Worm (Caenorhabditis elegans) whole organism, late embryonic: Measurements from ENCODE around the gene ncr-1.

Experiments used
- C08G9.2 ChIP-seq: sonication (generic microtip); optimal IDR thresholded peaks from 2 replicates; lab custom pipeline; 2016; ENCODE audit warnings: mild to moderate bottlenecking, missing genetic modification characterization, moderate library complexity, missing compliant biosample characterization
- F13H6.1 ChIP-seq: sonication (generic microtip); optimal IDR thresholded peaks from 2 replicates; lab custom pipeline; 2016; ENCODE audit warnings: missing genetic modification characterization, missing compliant biosample characterization
- ahr-1 ChIP-seq: sonication (generic microtip); optimal IDR thresholded peaks from 2 replicates; lab custom pipeline; 2016; ENCODE audit warnings: missing genetic modification characterization, missing compliant biosample characterization
- ama-1 ChIP-seq: fragments of 150-350 bp; optimal IDR thresholded peaks from 2 replicates; lab custom pipeline; 2014
- elt-2 ChIP-seq: sonication (generic microtip); optimal IDR thresholded peaks from 2 replicates; lab custom pipeline; 2016; ENCODE audit warnings: missing genetic modification reagents, missing genetic modification characterization, missing compliant biosample characterization
- ets-4 ChIP-seq: sonication (generic microtip); optimal IDR thresholded peaks from 2 replicates; lab custom pipeline; 2016; ENCODE audit warnings: missing genetic modification characterization, missing compliant biosample characterization
- fkh-10 ChIP-seq: fragments of 150-350 bp; optimal IDR thresholded peaks from 2 replicates; lab custom pipeline; 2014; ENCODE audit warnings: missing biosample characterization, missing genetic modification reagents, missing genetic modification characterization
- nfya-1 ChIP-seq: sonication (generic microtip); optimal IDR thresholded peaks from 2 replicates; lab custom pipeline; 2017; ENCODE audit warnings: missing genetic modification characterization, mild to moderate bottlenecking, missing compliant biosample characterization, antibody characterized with exemption, moderate library complexity
- pag-3 ChIP-seq: sonication (generic microtip); optimal IDR thresholded peaks from 2 replicates; lab custom pipeline; 2016; ENCODE audit warnings: missing compliant biosample characterization, missing genetic modification characterization, borderline replicate concordance
- pha-4 ChIP-seq: fragments of 150-350 bp; optimal IDR thresholded peaks from 2 replicates; lab custom pipeline; 2018; ENCODE audit warnings: missing biosample characterization, missing genetic modification reagents, missing genetic modification characterization
- pqm-1 ChIP-seq: sonication (generic microtip); optimal IDR thresholded peaks from 2 replicates; lab custom pipeline; 2016; ENCODE audit warnings: missing genetic modification characterization, missing compliant biosample characterization
- ref-2 ChIP-seq: sonication (generic microtip); optimal IDR thresholded peaks from 2 replicates; lab custom pipeline; 2016; ENCODE audit warnings: missing genetic modification characterization, missing compliant biosample characterization
- tbx-2 ChIP-seq: sonication (generic microtip); optimal IDR thresholded peaks from 2 replicates; lab custom pipeline; 2016; ENCODE audit warnings: missing genetic modification characterization, missing compliant biosample characterization
- zip-5 ChIP-seq: sonication (generic microtip); optimal IDR thresholded peaks from 2 replicates; lab custom pipeline; 2016; ENCODE audit warnings: missing genetic modification characterization, missing compliant biosample characterization

DNA sequence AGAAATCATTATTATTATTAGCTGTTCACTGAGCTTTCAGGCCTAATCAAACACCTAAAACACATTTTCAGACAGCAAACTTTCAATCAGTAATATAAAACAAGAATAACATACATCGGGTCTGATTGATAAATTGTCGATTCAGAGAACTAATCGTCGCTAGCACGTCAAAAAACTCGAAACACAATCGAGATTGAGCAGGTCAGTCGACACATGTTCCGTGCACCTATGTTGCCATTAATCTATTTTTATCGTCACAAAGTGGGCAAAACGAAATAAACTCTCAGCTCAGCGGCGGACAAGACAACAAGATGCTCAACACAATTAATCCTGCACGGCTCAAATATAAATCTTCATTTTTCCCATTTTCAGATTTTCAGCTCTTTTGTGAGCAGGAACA, 59.3 kb downstream of the ncr-1 start:
- TF ChIP-seq elt-2 (tag; lab: Kevin White, UChicago) = no peak
- TF ChIP-seq nfya-1 (tag; lab: Kevin White, UChicago) = no peak
- no peak for TF ChIP-seq pqm-1
- no peak for TF ChIP-seq ama-1
- TF ChIP-seq F13H6.1 (tag; lab: Kevin White, UChicago) = no peak
- TF ChIP-seq fkh-10 (GFP tag; lab: Kevin White, UChicago) = no peak
- TF ChIP-seq pha-4 (tag; lab: Kevin White, UChicago) = no peak
- TF ChIP-seq ref-2 (tag; lab: Kevin White, UChicago) = no peak
- TF ChIP-seq pag-3 (tag; lab: Kevin White, UChicago) = no peak
- no peak for TF ChIP-seq C08G9.2 (tag; lab: Kevin White, UChicago)
- TF ChIP-seq ahr-1 (tag; lab: Kevin White, UChicago) = no peak
- TF ChIP-seq zip-5 (tag; lab: Kevin White, UChicago) = no peak
- TF ChIP-seq ets-4 = no peak
- no peak for TF ChIP-seq tbx-2 (tag; lab: Kevin White, UChicago)
